Fruit fly (Drosophila melanogaster): ENCODE measurements around the gene cyst.

DNA sequence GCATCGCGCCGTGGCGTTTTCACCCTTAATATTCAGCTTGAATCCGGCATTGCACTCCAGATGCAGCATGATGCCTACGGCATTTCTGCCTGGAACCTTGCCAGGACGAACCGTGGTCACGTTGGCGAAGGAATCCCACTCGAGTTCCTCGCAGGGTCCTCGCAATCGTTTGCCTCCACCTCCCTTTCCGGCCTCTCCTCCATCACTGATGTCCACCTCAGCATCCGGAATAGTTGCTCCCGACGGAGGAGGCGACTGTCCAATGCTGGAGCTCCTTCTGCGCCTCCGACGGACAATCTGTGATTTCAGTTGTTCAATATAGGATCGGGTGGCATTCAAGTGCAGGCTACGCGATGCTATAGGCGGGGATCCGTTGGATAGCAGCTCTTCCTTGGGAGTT, 3.6 kb upstream of the cyst start:
- TF ChIP-seq pan (optimal IDR thresholded peaks at IDR 0.05), result no peak
- TF ChIP-seq psq (optimal IDR thresholded peaks at IDR 0.05), result no peak

Measured in whole organism.